2 fruit fly cellular contexts compared by ENCODE assay signal in genomic region chrX:5187121-5187520, dm6.
A peak's percentile ranks its signal among the peaks of the same experiment; 100 is the strongest.
TF ChIP-seq lines count a peak whose summit lies in the region.

No protein-coding gene starts in this region.

- peak; percentile 70 to 74 for TF ChIP-seq CTCF in S2 (optimal IDR thresholded peaks at IDR 0.05; lab: Kevin White, UChicago)
- TF ChIP-seq CTCF in whole organism, embryonic (GFP tag; optimal IDR thresholded peaks at IDR 0.05; lab: Kevin White, UChicago) = peak; percentile 86

TF ChIP-seq in whole organism, embryonic, 481 proteins besides CTCF, POLR2A, EP300 and RAD21:
- no peak for TF ChIP-seq salm (tag; optimal IDR thresholded peaks at IDR 0.05; lab: Kevin White, UChicago)
- TF ChIP-seq Fer3 (tag; optimal IDR thresholded peaks at IDR 0.05; lab: Kevin White, UChicago) = no peak
- no peak for TF ChIP-seq repo (GFP tag; optimal IDR thresholded peaks at IDR 0.05; lab: Kevin White, UChicago)
